Fruit fly (Drosophila melanogaster): ENCODE measurements around the gene tey.
A peak's percentile ranks its signal among the peaks of the same experiment; 100 is the strongest.

tey gene

dm6 chr3L:19694156-19694643 lies 30.3 kb upstream of the tey start (continued):
- TF ChIP-seq YL-1 (GFP tag; optimal IDR thresholded peaks at IDR 0.05) = no peak
- TF ChIP-seq CG9817 (tag; optimal IDR thresholded peaks at IDR 0.05) = no peak
- TF ChIP-seq gsb-n (tag; optimal IDR thresholded peaks at IDR 0.05) = peak; percentile 64
- no peak for TF ChIP-seq CG5180 (GFP tag; optimal IDR thresholded peaks at IDR 0.05)
- no peak for TF ChIP-seq h (optimal IDR thresholded peaks at IDR 0.05)
- TF ChIP-seq gsb (GFP tag; IDR thresholded peaks at IDR 0.05) = no peak
- no peak for TF ChIP-seq CG3995 (GFP tag; optimal IDR thresholded peaks at IDR 0.05)
- no peak for TF ChIP-seq zf30C (GFP tag; optimal IDR thresholded peaks at IDR 0.05)
- no peak for TF ChIP-seq CG1602 (GFP tag; optimal IDR thresholded peaks at IDR 0.05)
- no peak for TF ChIP-seq CG7271 (tag; optimal IDR thresholded peaks at IDR 0.05)
- no peak for TF ChIP-seq CG8388 (GFP tag; optimal IDR thresholded peaks at IDR 0.05)
- no peak for TF ChIP-seq ase (GFP tag; IDR thresholded peaks at IDR 0.05)
- no peak for TF ChIP-seq onecut (GFP tag; IDR thresholded peaks at IDR 0.05)
- TF ChIP-seq Gug (GFP tag; IDR thresholded peaks at IDR 0.05) = no peak
- TF ChIP-seq nom (GFP tag; optimal IDR thresholded peaks at IDR 0.05) = peak; percentile 64
- TF ChIP-seq btn (GFP tag; optimal IDR thresholded peaks at IDR 0.05) = no peak
- TF ChIP-seq CG6791 (GFP tag; IDR thresholded peaks at IDR 0.05; ENCODE audit: partially characterized antibody) = no peak
- no peak for TF ChIP-seq lbe (GFP tag; optimal IDR thresholded peaks at IDR 0.05)
- no peak for TF ChIP-seq row (GFP tag; IDR thresholded peaks at IDR 0.05)
- peak; percentile 45 for TF ChIP-seq D19A (tag; optimal IDR thresholded peaks at IDR 0.05)
- peak; percentile 58 for TF ChIP-seq ci (GFP tag; IDR thresholded peaks at IDR 0.05)
- no peak for TF ChIP-seq bbx (GFP tag; IDR thresholded peaks at IDR 0.05; ENCODE audit: partially characterized antibody)
- TF ChIP-seq lab (GFP tag; optimal IDR thresholded peaks at IDR 0.05) = no peak
- no peak for TF ChIP-seq CG11247 (GFP tag; IDR thresholded peaks at IDR 0.05)
- TF ChIP-seq pho (GFP tag; optimal IDR thresholded peaks at IDR 0.05) = no peak
- no peak for TF ChIP-seq CG4328 (GFP tag; optimal IDR thresholded peaks at IDR 0.05)
- TF ChIP-seq Lim3 (GFP tag; IDR thresholded peaks at IDR 0.05) = no peak
- TF ChIP-seq CG16815 (GFP tag; optimal IDR thresholded peaks at IDR 0.05) = no peak
- peak; percentile 16 for TF ChIP-seq trem (tag; optimal IDR thresholded peaks at IDR 0.05)
- no peak for TF ChIP-seq CG6765 (GFP tag; optimal IDR thresholded peaks at IDR 0.05)
- TF ChIP-seq chinmo (GFP tag; IDR thresholded peaks at IDR 0.05; ENCODE audit: partially characterized antibody) = 0 out of 4 replicates have a peak, but pooled peaks have one; percentile 69
- TF ChIP-seq Eip74EF (GFP tag; optimal IDR thresholded peaks at IDR 0.05) = peak in 1 of 2 experiments; percentile 46
- TF ChIP-seq E2f1 (GFP tag; IDR thresholded peaks at IDR 0.05) = no peak
- no peak for TF ChIP-seq Rx (GFP tag; IDR thresholded peaks at IDR 0.05)
- no peak for TF ChIP-seq NfI (GFP tag; optimal IDR thresholded peaks at IDR 0.05)
- TF ChIP-seq zen2 (GFP tag; IDR thresholded peaks at IDR 0.05; ENCODE audit: partially characterized antibody) = no peak
- TF ChIP-seq Meics (GFP tag; optimal IDR thresholded peaks at IDR 0.05) = no peak
- no peak for TF ChIP-seq Dek (tag; optimal IDR thresholded peaks at IDR 0.05)
- no peak for TF ChIP-seq CG7372 (GFP tag; IDR thresholded peaks at IDR 0.05)
- TF ChIP-seq otp (GFP tag; IDR thresholded peaks at IDR 0.05) = no peak
- TF ChIP-seq CG14014 (GFP tag; IDR thresholded peaks at IDR 0.05) = no peak
- TF ChIP-seq CG11085 (GFP tag; IDR thresholded peaks at IDR 0.05) = no peak
- TF ChIP-seq mirr (GFP tag; optimal IDR thresholded peaks at IDR 0.05) = peak; percentile 6
- TF ChIP-seq crol (GFP tag; IDR thresholded peaks at IDR 0.05) = no peak
- no peak for TF ChIP-seq Antp (GFP tag; optimal IDR thresholded peaks at IDR 0.05)
- peak; percentile 21 for TF ChIP-seq CG2712 (tag; optimal IDR thresholded peaks at IDR 0.05)
- TF ChIP-seq hb (GFP tag; IDR thresholded peaks at IDR 0.05; ENCODE audit: partially characterized antibody) = no peak
- TF ChIP-seq Tbp (GFP tag; optimal IDR thresholded peaks at IDR 0.05) = no peak
- no peak for TF ChIP-seq Six4 (GFP tag; optimal IDR thresholded peaks at IDR 0.05)
- TF ChIP-seq unc-4 (GFP tag; IDR thresholded peaks at IDR 0.05; ENCODE audit: partially characterized antibody) = no peak
- TF ChIP-seq bcd (GFP tag; optimal IDR thresholded peaks at IDR 0.05) = no peak
